Fruit fly (Drosophila melanogaster) whole organism, pupa: ENCODE data around the gene Prdm13.

Source experiments
- CG10348 ChIP-seq: fragments of 200-800 bp; sonication (Bioruptor generic); IDR thresholded peaks from 2 replicates; pipeline ENCODE4 v1.3.6; 2022; ENCODE audit warnings: missing biosample characterization, missing genetic modification characterization
- CG12605 ChIP-seq: fragments of 200-800 bp; sonication (Bioruptor generic); IDR thresholded peaks from 2 replicates; pipeline ENCODE4 v1.3.6; 2022; ENCODE audit warnings: missing biosample characterization, missing genetic modification characterization
- CG13204 ChIP-seq: fragments of 200-800 bp; sonication (Bioruptor generic); optimal IDR thresholded peaks from 2 replicates; lab custom pipeline; 2018; ENCODE audit warnings: missing biosample characterization, mild to moderate bottlenecking, missing genetic modification characterization, moderate library complexity
- CG14655 ChIP-seq: fragments of 200-800 bp; sonication (Bioruptor generic); optimal IDR thresholded peaks from 3 replicates; lab custom pipeline; 2017; ENCODE audit warnings: mild to moderate bottlenecking, missing biosample characterization, missing genetic modification reagents, missing genetic modification characterization
- CG15710 ChIP-seq: fragments of 200-800 bp; sonication (Bioruptor generic); optimal IDR thresholded peaks from 2 replicates; lab custom pipeline; 2018; ENCODE audit warnings: missing biosample characterization, mild to moderate bottlenecking, missing genetic modification characterization, moderate library complexity
- CG17806 ChIP-seq: fragments of 200-800 bp; sonication (Bioruptor generic); optimal IDR thresholded peaks from 2 replicates; lab custom pipeline; 2018; ENCODE audit warnings: missing biosample characterization, mild to moderate bottlenecking, missing genetic modification characterization, moderate library complexity
- CG32121 ChIP-seq: fragments of 200-800 bp; sonication (Bioruptor generic); IDR thresholded peaks from 2 replicates; pipeline ENCODE4 v1.3.6; 2022; ENCODE audit warnings: missing biosample characterization, missing genetic modification characterization
- CG34367 ChIP-seq: fragments of 200-800 bp; sonication (Bioruptor generic); optimal IDR thresholded peaks from 2 replicates; lab custom pipeline; 2018; ENCODE audit warnings: missing biosample characterization, mild to moderate bottlenecking, missing genetic modification characterization
- CG4496 ChIP-seq: fragments of 200-800 bp; sonication (Bioruptor generic); IDR thresholded peaks from 3 replicates; pipeline ENCODE4 v1.3.6; 2022; ENCODE audit warnings: missing biosample characterization, missing genetic modification characterization
- CG8159 ChIP-seq: fragments of 200-800 bp; sonication (Bioruptor generic); optimal IDR thresholded peaks from 3 replicates; lab custom pipeline; 2018; ENCODE audit warnings: missing biosample characterization, mild to moderate bottlenecking, missing genetic modification characterization, moderate library complexity
- CG8301 ChIP-seq: fragments of 200-800 bp; sonication (Bioruptor generic); optimal IDR thresholded peaks from 2 replicates; lab custom pipeline; 2018; ENCODE audit warnings: missing biosample characterization, mild to moderate bottlenecking, missing genetic modification characterization
- CG9948 ChIP-seq: fragments of 200-800 bp; sonication (Bioruptor generic); optimal IDR thresholded peaks from 2 replicates; lab custom pipeline; 2018; ENCODE audit warnings: missing biosample characterization, mild to moderate bottlenecking, missing genetic modification characterization, moderate library complexity
- D1 ChIP-seq: fragments of 200-800 bp; sonication (Bioruptor generic); optimal IDR thresholded peaks from 2 replicates; lab custom pipeline; 2018; ENCODE audit warnings: missing biosample characterization, mild to moderate bottlenecking, missing genetic modification characterization, moderate library complexity
- EcR ChIP-seq: fragments of 200-800 bp; sonication (Bioruptor generic); optimal IDR thresholded peaks from 3 replicates; lab custom pipeline; 2019; ENCODE audit warnings: missing biosample characterization, missing genetic modification characterization, mild to moderate bottlenecking, moderate library complexity, missing genetic modification reagents
- Ets98B ChIP-seq: fragments of 200-800 bp; sonication (Bioruptor generic); IDR thresholded peaks from 2 replicates; pipeline ENCODE4 v1.3.6; 2022; ENCODE audit warnings: missing biosample characterization, missing genetic modification characterization
- Pif1A ChIP-seq: fragments of 200-800 bp; sonication (Bioruptor generic); optimal IDR thresholded peaks from 3 replicates; lab custom pipeline; 2016; ENCODE audit warnings: missing biosample characterization, missing genetic modification characterization
- Pif1B ChIP-seq: fragments of 200-800 bp; sonication (Bioruptor generic); optimal IDR thresholded peaks from 3 replicates; lab custom pipeline; 2016; ENCODE audit warnings: missing biosample characterization, missing genetic modification characterization
- Snoo ChIP-seq: fragments of 200-800 bp; sonication (Bioruptor generic); optimal IDR thresholded peaks from 3 replicates; lab custom pipeline; 2017; ENCODE audit warnings: missing biosample characterization, mild to moderate bottlenecking, missing genetic modification characterization, inconsistent platforms
- fd96Ca ChIP-seq: fragments of 200-800 bp; sonication (Bioruptor generic); IDR thresholded peaks from 3 replicates; pipeline ENCODE4 v1.3.6; 2022; ENCODE audit warnings: missing biosample characterization, missing genetic modification characterization
- gl ChIP-seq: fragments of 200-800 bp; sonication (Bioruptor generic); optimal IDR thresholded peaks from 2 replicates; lab custom pipeline; 2018; ENCODE audit warnings: missing biosample characterization, mild to moderate bottlenecking, missing genetic modification characterization
- rn ChIP-seq: fragments of 200-800 bp; sonication (Bioruptor generic); IDR thresholded peaks from 2 replicates; pipeline ENCODE4 v1.3.6; 2022; ENCODE audit warnings: missing biosample characterization, missing genetic modification characterization

Gene Prdm13

dm6 chr3L:6159863-6160262 is 3.1 kb upstream of the Prdm13 start:
- TF ChIP-seq CG4496 (GFP tag; lab: Robert Waterston, UW) (no peak), CG32121 (GFP tag; lab: Robert Waterston, UW) (no peak), CG15710 (tag; lab: Kevin White, UChicago) (no peak), CG17806 (no peak), CG14655 (no peak), Ets98B (GFP tag; lab: Robert Waterston, UW) (no peak), CG10348 (no peak), CG8301 (tag; lab: Kevin White, UChicago) (no peak), gl (tag; lab: Kevin White, UChicago) (no peak), Pif1B (GFP tag; lab: Kevin White, UChicago) (no peak), Pif1A (no peak), CG13204 (no peak), EcR (GFP tag; lab: Kevin White, UChicago) (no peak), CG8159 (tag; lab: Kevin White, UChicago) (no peak), CG12605 (no peak), Snoo (tag; lab: Kevin White, UChicago) (no peak), CG34367 (tag; lab: Kevin White, UChicago) (no peak), D1 (tag; lab: Kevin White, UChicago) (no peak), rn (GFP tag; lab: Robert Waterston, UW) (no peak)

- no peak for TF ChIP-seq CG34367 (tag; lab: Kevin White, UChicago)
- no peak for TF ChIP-seq CG14655
- no peak for TF ChIP-seq Ets98B (GFP tag; lab: Robert Waterston, UW)
- TF ChIP-seq CG9948, result no peak
- TF ChIP-seq CG8159 (tag; lab: Kevin White, UChicago), result no peak
- no peak for TF ChIP-seq rn (GFP tag; lab: Robert Waterston, UW)
- TF ChIP-seq Snoo (tag; lab: Kevin White, UChicago), result no peak
- TF ChIP-seq Pif1B (GFP tag; lab: Kevin White, UChicago), result no peak
Measured at dm6 chr3L:6160514-6160913, 2.4 kb upstream of the Prdm13 start, which contains the start of gene Cpr65Az. Gene Cpr65Az, plus strand, starts transcription at chr3L:6160814.

- TF ChIP-seq CG32121 (GFP tag; lab: Robert Waterston, UW), result no peak
- TF ChIP-seq CG17806, result no peak
- no peak for TF ChIP-seq Pif1B (GFP tag; lab: Kevin White, UChicago)
- TF ChIP-seq D1 (tag; lab: Kevin White, UChicago), result no peak
- TF ChIP-seq CG13204, result no peak
- TF ChIP-seq CG12605, result no peak
- no peak for TF ChIP-seq CG8159 (tag; lab: Kevin White, UChicago)
- TF ChIP-seq CG34367 (tag; lab: Kevin White, UChicago), result no peak
- TF ChIP-seq Ets98B (GFP tag; lab: Robert Waterston, UW), result no peak
Measured at dm6 chr3L:6161997-6162396, 930 bp upstream of the Prdm13 start.

dm6 chr3L:6173826-6174255 is 10.9 kb downstream of the Prdm13 start, which contains the start of the genes fmt and CG7376:
Gene fmt, minus strand, starts transcription at chr3L:6173880.
Gene CG7376, plus strand, starts transcription at chr3L:6174248.
- no peak for TF ChIP-seq Pif1A
- peak; percentile 45 for TF ChIP-seq CG9948
- TF ChIP-seq CG15710 (tag; lab: Kevin White, UChicago), result no peak

- TF ChIP-seq CG4496 (GFP tag; lab: Robert Waterston, UW) (peak; percentile 59; the same call in 2 of the 3 replicates), CG14655 (no peak), D1 (tag; lab: Kevin White, UChicago) (no peak), CG9948 (peak; percentile 52), Pif1A (no peak), CG17806 (peak; percentile 40), CG15710 (tag; lab: Kevin White, UChicago) (peak; percentile 72), gl (tag; lab: Kevin White, UChicago) (no peak), CG32121 (GFP tag; lab: Robert Waterston, UW) (peak; percentile 17; the same call in 1 of the 2 replicates), CG13204 (no peak)
Measured at dm6 chr3L:6181776-6182175, 18.8 kb downstream of the Prdm13 start, which contains the start of gene CG10274. Gene CG10274, minus strand, starts transcription at chr3L:6181829.

dm6 chr3L:6184884-6185438 is 22.0 kb downstream of the Prdm13 start, which contains the start of the genes D19B and CG43293:
Gene D19B, minus strand, starts transcription at chr3L:6184920.
Gene CG43293, plus strand, starts transcription at chr3L:6185189.
- TF ChIP-seq rn (GFP tag; lab: Robert Waterston, UW), result peak; percentile 86
- peak; percentile 94 for TF ChIP-seq Ets98B (GFP tag; lab: Robert Waterston, UW)
- TF ChIP-seq fd96Ca, result peak; percentile 92
- TF ChIP-seq CG12605, result peak; percentile 91
- TF ChIP-seq Pif1B (GFP tag; lab: Kevin White, UChicago), result peak; percentile 93
- peak; percentile 84 for TF ChIP-seq Snoo (tag; lab: Kevin White, UChicago)
- peak; percentile 80 for TF ChIP-seq CG8301 (tag; lab: Kevin White, UChicago)
- peak; percentile 36; the same call in 1 of the 2 replicates for TF ChIP-seq CG10348
- TF ChIP-seq D1 (tag; lab: Kevin White, UChicago), result no peak
- no peak for TF ChIP-seq Pif1A
- peak; percentile 81 for TF ChIP-seq CG34367 (tag; lab: Kevin White, UChicago)
- TF ChIP-seq CG15710 (tag; lab: Kevin White, UChicago), result peak; percentile 81
- TF ChIP-seq CG8159 (tag; lab: Kevin White, UChicago), result peak; percentile 82
- peak; percentile 88 for TF ChIP-seq CG14655
- TF ChIP-seq EcR (GFP tag; lab: Kevin White, UChicago), result no peak
- peak; percentile 76 for TF ChIP-seq gl (tag; lab: Kevin White, UChicago)
- peak; percentile 81 for TF ChIP-seq CG9948
- peak; percentile 92 for TF ChIP-seq CG4496 (GFP tag; lab: Robert Waterston, UW)
- peak; percentile 92 for TF ChIP-seq CG32121 (GFP tag; lab: Robert Waterston, UW)
- TF ChIP-seq CG17806, result peak; percentile 82
- no peak for TF ChIP-seq CG13204
